Worm (Caenorhabditis elegans): ENCODE measurements around the gene ttx-3.

Gene ttx-3

ce11 chrX:11738602-11739100 is 30.5 kb downstream of the ttx-3 start, which contains the start of gene nspa-9 (continued):
- TF ChIP-seq unc-86 (tag; optimal IDR thresholded peaks at IDR 0.05) (no peak), egl-13 (tag; optimal IDR thresholded peaks at IDR 0.05) (no peak), nhr-84 (tag; optimal IDR thresholded peaks at IDR 0.05) (no peak), lin-14 (GFP tag; optimal IDR thresholded peaks at IDR 0.05) (peak; percentile 33), mdl-1 (tag; optimal IDR thresholded peaks at IDR 0.05) (peak in 1 of 2 experiments; percentile 57)

- TF ChIP-seq sptf-1 (tag; optimal IDR thresholded peaks at IDR 0.05) (no peak), mdl-1 (tag; optimal IDR thresholded peaks at IDR 0.05) (no peak)
Observed at ce11 chrX:11737053-11737452, 32.1 kb downstream of the ttx-3 start, which contains the start of gene D1053.3. D1053.3 (minus strand) TSS chrX:11737153.

ce11 chrX:11734110-11734509 is 35.1 kb downstream of the ttx-3 start:
- no peak for TF ChIP-seq mef-2 (tag; optimal IDR thresholded peaks at IDR 0.05)
- TF ChIP-seq elt-2 (tag; optimal IDR thresholded peaks at IDR 0.05) = peak; percentile 1
- no peak for TF ChIP-seq unc-30 (tag; optimal IDR thresholded peaks at IDR 0.05)

ce11 chrX:11732752-11733151 is 36.4 kb downstream of the ttx-3 start:
- TF ChIP-seq nhr-19 (GFP tag; conservative IDR thresholded peaks at IDR 0.05) (no peak), ceh-90 (tag; optimal IDR thresholded peaks at IDR 0.05) (no peak), nhr-28 (tag; optimal IDR thresholded peaks at IDR 0.05) (no peak), snpc-4 (tag; optimal IDR thresholded peaks at IDR 0.05) (no peak), irx-1 (tag; optimal IDR thresholded peaks at IDR 0.05) (no peak), unc-86 (tag; optimal IDR thresholded peaks at IDR 0.05) (no peak), isw-1 (GFP tag; IDR thresholded peaks at IDR 0.05) (no peak), skn-1 (tag; optimal IDR thresholded peaks at IDR 0.05) (no peak), grh-1 (GFP tag; IDR thresholded peaks at IDR 0.05) (no peak), nhr-11 (tag; optimal IDR thresholded peaks at IDR 0.05) (no peak), ceh-82 (tag; optimal IDR thresholded peaks at IDR 0.05) (no peak), elt-2 (tag; optimal IDR thresholded peaks at IDR 0.05) (no peak), dpl-1 (GFP tag; optimal IDR thresholded peaks at IDR 0.05) (no peak), efl-1 (optimal IDR thresholded peaks at IDR 0.05) (no peak), efl-1 (GFP tag; optimal IDR thresholded peaks at IDR 0.05 in 1 of 2) (no peak), C16A3.4 (tag; optimal IDR thresholded peaks at IDR 0.05) (no peak), fkh-4 (tag; optimal IDR thresholded peaks at IDR 0.05; ENCODE audit: borderline replicate concordance) (no peak), nhr-12 (tag; optimal IDR thresholded peaks at IDR 0.05) (no peak)

ce11 chrX:11727761-11728160 is 41.4 kb downstream of the ttx-3 start, which contains the start of the genes gst-42 and D1053.2:
gst-42 (minus strand) TSS chrX:11727936.
D1053.2 (plus strand) TSS chrX:11728151.
- peak; percentile 59 for TF ChIP-seq blmp-1 (tag; optimal IDR thresholded peaks at IDR 0.05)
- TF ChIP-seq unc-86 (tag; optimal IDR thresholded peaks at IDR 0.05) = no peak
- TF ChIP-seq zip-4 (GFP tag; optimal IDR thresholded peaks at IDR 0.05) = no peak
- TF ChIP-seq C04F5.9 (tag; optimal IDR thresholded peaks at IDR 0.05) = no peak
- TF ChIP-seq jun-1 (tag; optimal IDR thresholded peaks at IDR 0.05) = peak; percentile 1
- peak; percentile 71 for TF ChIP-seq nhr-71 (tag; optimal IDR thresholded peaks at IDR 0.05)
- no peak for TF ChIP-seq ceh-90 (tag; optimal IDR thresholded peaks at IDR 0.05)
- peak in 1 of 2 experiments; percentile 86 for TF ChIP-seq mdl-1 (tag; optimal IDR thresholded peaks at IDR 0.05)
- no peak for TF ChIP-seq nhr-76 (tag; optimal IDR thresholded peaks at IDR 0.05)
- peak; percentile 77 for TF ChIP-seq nhr-20 (tag; optimal IDR thresholded peaks at IDR 0.05)
- TF ChIP-seq nhr-90 (tag; optimal IDR thresholded peaks at IDR 0.05; ENCODE audit: poor library complexity) = peak; percentile 53
- peak; percentile 47 for TF ChIP-seq unc-130 (tag; optimal IDR thresholded peaks at IDR 0.05)
- no peak for TF ChIP-seq isw-1 (GFP tag; IDR thresholded peaks at IDR 0.05)
- peak; percentile 46 for TF ChIP-seq nhr-19 (GFP tag; conservative IDR thresholded peaks at IDR 0.05)
- TF ChIP-seq lin-13 (GFP tag; optimal IDR thresholded peaks at IDR 0.05) = no peak
- no peak for TF ChIP-seq ceh-8 (GFP tag; optimal IDR thresholded peaks at IDR 0.05)
- TF ChIP-seq egl-13 (tag; optimal IDR thresholded peaks at IDR 0.05) = no peak
- TF ChIP-seq fos-1 (tag; optimal IDR thresholded peaks at IDR 0.05) = no peak
- TF ChIP-seq tlp-1 (tag; optimal IDR thresholded peaks at IDR 0.05) = no peak
- no peak for TF ChIP-seq sup-37 (GFP tag; optimal IDR thresholded peaks at IDR 0.05)
- no peak for TF ChIP-seq ces-1 (GFP tag; optimal IDR thresholded peaks at IDR 0.05)
- TF ChIP-seq nhr-77 (tag; optimal IDR thresholded peaks at IDR 0.05) = no peak
- TF ChIP-seq swsn-7 (tag; optimal IDR thresholded peaks at IDR 0.05) = no peak
- no peak for TF ChIP-seq lin-15B (tag; optimal IDR thresholded peaks at IDR 0.05)
- peak; percentile 55 for TF ChIP-seq snu-23 (GFP tag; optimal IDR thresholded peaks at IDR 0.05)
- no peak for TF ChIP-seq rnt-1 (tag; optimal IDR thresholded peaks at IDR 0.05)
- no peak for TF ChIP-seq ceh-82 (tag; optimal IDR thresholded peaks at IDR 0.05)
- TF ChIP-seq nhr-84 (tag; optimal IDR thresholded peaks at IDR 0.05) = no peak
- peak; percentile 28 for TF ChIP-seq tbx-2 (tag; optimal IDR thresholded peaks at IDR 0.05)

Data from whole organism, L1 larva.